Worm (Caenorhabditis elegans): ENCODE measurements around the gene mrps-31.

ce11 chrIII:3670336-3670735 is 40.2 kb upstream of the mrps-31 start, which contains the start of gene C46F11.6:
- TF ChIP-seq ceh-82 (tag; optimal IDR thresholded peaks at IDR 0.05): no peak
- TF ChIP-seq nhr-25 (tag; optimal IDR thresholded peaks at IDR 0.05): no peak
- TF ChIP-seq R02D3.7 (tag; optimal IDR thresholded peaks at IDR 0.05): no peak
- no peak for TF ChIP-seq ztf-11 (tag; optimal IDR thresholded peaks at IDR 0.05)
- no peak for TF ChIP-seq snpc-4 (tag; optimal IDR thresholded peaks at IDR 0.05)
- no peak for TF ChIP-seq C34F6.9 (tag; optimal IDR thresholded peaks at IDR 0.05)
- TF ChIP-seq lin-39 (tag; optimal IDR thresholded peaks at IDR 0.05): no peak
